Fruit fly (Drosophila melanogaster) whole organism, prepupa: ENCODE data around the gene Sar1.

Source experiments
- Blimp-1 ChIP-seq: fragments of 200-800 bp; sonication (Bioruptor generic); optimal IDR thresholded peaks from 3 replicates; lab custom pipeline; 2017; ENCODE audit warnings: missing biosample characterization, missing genetic modification characterization, mild to moderate bottlenecking, moderate library complexity, missing genetic modification reagents
- CG10631 ChIP-seq: fragments of 200-800 bp; sonication (Bioruptor generic); optimal IDR thresholded peaks from 2 replicates; lab custom pipeline; 2016; ENCODE audit warnings: missing biosample characterization, missing genetic modification characterization
- CG10669 ChIP-seq: fragments of 200-800 bp; sonication (Bioruptor generic); optimal IDR thresholded peaks from 3 replicates; lab custom pipeline; 2018; ENCODE audit warnings: missing biosample characterization, mild to moderate bottlenecking, missing genetic modification characterization, moderate library complexity
- CG15336 ChIP-seq: fragments of 200-800 bp; sonication (Bioruptor generic); IDR thresholded peaks from 2 replicates; pipeline ENCODE4 v1.3.6; 2022; ENCODE audit warnings: missing biosample characterization, missing genetic modification characterization
- CG3032 ChIP-seq: fragments of 200-800 bp; optimal IDR thresholded peaks from 2 replicates; lab custom pipeline; 2019; ENCODE audit warnings: missing biosample characterization, mild to moderate bottlenecking, missing genetic modification characterization, moderate library complexity
- CG31627 ChIP-seq: fragments of 200-800 bp; sonication (Bioruptor generic); optimal IDR thresholded peaks from 3 replicates; lab custom pipeline; 2016; ENCODE audit warnings: missing biosample characterization, missing genetic modification characterization
- CG32006 ChIP-seq: fragments of 200-800 bp; sonication (Bioruptor generic); optimal IDR thresholded peaks from 3 replicates; lab custom pipeline; 2017; ENCODE audit warnings: missing biosample characterization, mild to moderate bottlenecking, missing genetic modification characterization
- CG34406 ChIP-seq: fragments of 200-800 bp; sonication (Bioruptor generic); optimal IDR thresholded peaks from 3 replicates; lab custom pipeline; 2016; ENCODE audit warnings: missing biosample characterization, missing genetic modification characterization
- CG3919 ChIP-seq: fragments of 200-800 bp; sonication (Bioruptor generic); optimal IDR thresholded peaks from 3 replicates; lab custom pipeline; 2016; ENCODE audit warnings: missing biosample characterization, missing genetic modification characterization
- CG4318 ChIP-seq: fragments of 200-800 bp; sonication (Bioruptor generic); optimal IDR thresholded peaks from 3 replicates; lab custom pipeline; 2017; ENCODE audit warnings: missing biosample characterization, mild to moderate bottlenecking, missing genetic modification characterization
- CG6276 ChIP-seq: fragments of 200-800 bp; sonication (Bioruptor generic); optimal IDR thresholded peaks from 2 replicates; lab custom pipeline; 2017; ENCODE audit warnings: missing biosample characterization, mild to moderate bottlenecking, missing genetic modification characterization
- CG6792 ChIP-seq: fragments of 200-800 bp; sonication (Bioruptor generic); optimal IDR thresholded peaks from 3 replicates; lab custom pipeline; 2016; ENCODE audit warnings: missing biosample characterization, missing genetic modification characterization
- CG6808 ChIP-seq: fragments of 200-800 bp; sonication (Bioruptor generic); optimal IDR thresholded peaks from 3 replicates; lab custom pipeline; 2017; ENCODE audit warnings: missing biosample characterization, missing genetic modification characterization, mild to moderate bottlenecking, moderate library complexity, missing genetic modification reagents
- CG6854 ChIP-seq: fragments of 200-800 bp; sonication (Bioruptor generic); optimal IDR thresholded peaks from 2 replicates; lab custom pipeline; 2017; ENCODE audit warnings: missing biosample characterization, mild to moderate bottlenecking, missing genetic modification characterization
- CG7368 ChIP-seq: fragments of 200-800 bp; sonication (Bioruptor generic); optimal IDR thresholded peaks from 3 replicates; lab custom pipeline; 2016; ENCODE audit warnings: missing biosample characterization, missing genetic modification characterization
- CG8632 ChIP-seq: fragments of 200-800 bp; sonication (Bioruptor generic); optimal IDR thresholded peaks from 3 replicates; lab custom pipeline; 2016; ENCODE audit warnings: missing biosample characterization, missing genetic modification characterization
- Eip75B ChIP-seq: fragments of 200-800 bp; sonication (Bioruptor generic); optimal IDR thresholded peaks from 3 replicates; lab custom pipeline; 2016; ENCODE audit warnings: missing biosample characterization, missing genetic modification characterization
- Eip78C ChIP-seq: fragments of 200-800 bp; sonication (Bioruptor generic); peaks from one replicate; lab custom pipeline; 2016; ENCODE audit warnings: missing biosample characterization, missing genetic modification characterization
- Ets21C ChIP-seq: fragments of 200-800 bp; sonication (Bioruptor generic); optimal IDR thresholded peaks from 3 replicates; lab custom pipeline; 2016; ENCODE audit warnings: missing biosample characterization, missing genetic modification characterization
- Hr38 ChIP-seq: sonication (Bioruptor generic); optimal IDR thresholded peaks from 2 replicates; lab custom pipeline; 2016; ENCODE audit warnings: missing biosample characterization, missing genetic modification characterization
- Hr39 ChIP-seq: fragments of 200-800 bp; sonication (Bioruptor generic); optimal IDR thresholded peaks from 2 replicates; lab custom pipeline; 2016; ENCODE audit warnings: missing biosample characterization, missing genetic modification characterization
- Hr4 ChIP-seq: fragments of 200-800 bp; sonication (Bioruptor generic); optimal IDR thresholded peaks from 3 replicates; lab custom pipeline; 2016; ENCODE audit warnings: missing biosample characterization, missing genetic modification characterization
- Lpt ChIP-seq: fragments of 200-800 bp; sonication (Bioruptor generic); optimal IDR thresholded peaks from 3 replicates; lab custom pipeline; 2016; ENCODE audit warnings: missing biosample characterization, missing genetic modification characterization
- Met ChIP-seq: fragments of 200-800 bp; sonication (Bioruptor generic); optimal IDR thresholded peaks from 3 replicates; lab custom pipeline; 2016; ENCODE audit warnings: missing biosample characterization, missing genetic modification characterization
- OdsH ChIP-seq: fragments of 200-800 bp; sonication (Bioruptor generic); optimal IDR thresholded peaks from 3 replicates; lab custom pipeline; 2016; ENCODE audit warnings: missing biosample characterization, missing genetic modification characterization
- Smox ChIP-seq: fragments of 200-800 bp; sonication (Bioruptor generic); optimal IDR thresholded peaks from 3 replicates; lab custom pipeline; 2016; ENCODE audit warnings: missing biosample characterization, missing genetic modification characterization
- Sox102F ChIP-seq: fragments of 200-800 bp; sonication (Bioruptor generic); optimal IDR thresholded peaks from 2 replicates; lab custom pipeline; 2016; ENCODE audit warnings: missing biosample characterization, mild to moderate bottlenecking, missing genetic modification characterization
- Sox14 ChIP-seq: fragments of 200-800 bp; sonication (Bioruptor generic); optimal IDR thresholded peaks from 3 replicates; lab custom pipeline; 2016; ENCODE audit warnings: missing biosample characterization, missing genetic modification characterization
- Sox15 ChIP-seq: fragments of 200-800 bp; sonication (Bioruptor generic); optimal IDR thresholded peaks from 3 replicates; lab custom pipeline; 2016; ENCODE audit warnings: missing biosample characterization, missing genetic modification characterization
- achi ChIP-seq: fragments of 200-800 bp; sonication (Bioruptor generic); optimal IDR thresholded peaks from 3 replicates; lab custom pipeline; 2016; ENCODE audit warnings: missing biosample characterization, missing genetic modification characterization
- dsx ChIP-seq: fragments of 200-800 bp; optimal IDR thresholded peaks from 3 replicates; lab custom pipeline; 2019; ENCODE audit warnings: missing biosample characterization, mild to moderate bottlenecking, missing genetic modification characterization, moderate library complexity; ENCODE audit not compliant: poor library complexity, severe bottlenecking
- eg ChIP-seq: fragments of 200-800 bp; sonication (Bioruptor generic); IDR thresholded peaks from 3 replicates; pipeline ENCODE4 v1.3.6; 2022; ENCODE audit warnings: missing biosample characterization, missing genetic modification characterization
- esn ChIP-seq: fragments of 200-800 bp; sonication (Bioruptor generic); optimal IDR thresholded peaks from 2 replicates; lab custom pipeline; 2016; ENCODE audit warnings: missing biosample characterization, mild to moderate bottlenecking, missing genetic modification characterization, moderate library complexity
- fd59A ChIP-seq: fragments of 200-800 bp; sonication (Bioruptor generic); optimal IDR thresholded peaks from 2 replicates; lab custom pipeline; 2017; ENCODE audit warnings: missing biosample characterization, mild to moderate bottlenecking, missing genetic modification characterization, missing genetic modification reagents
- fd85E ChIP-seq: fragments of 200-800 bp; sonication (Bioruptor generic); optimal IDR thresholded peaks from 3 replicates; lab custom pipeline; 2016; ENCODE audit warnings: missing biosample characterization, missing genetic modification characterization
- fkh ChIP-seq: fragments of 200-800 bp; sonication (Bioruptor generic); optimal IDR thresholded peaks from 3 replicates; lab custom pipeline; 2017; ENCODE audit warnings: missing biosample characterization, mild to moderate bottlenecking, missing genetic modification characterization, moderate library complexity
- lz ChIP-seq: fragments of 200-800 bp; sonication (Bioruptor generic); optimal IDR thresholded peaks from 3 replicates; lab custom pipeline; 2016; ENCODE audit warnings: missing biosample characterization, missing genetic modification characterization
- net ChIP-seq: fragments of 200-800 bp; sonication (Bioruptor generic); optimal IDR thresholded peaks from 3 replicates; lab custom pipeline; 2016; ENCODE audit warnings: missing biosample characterization, missing genetic modification characterization
- pdm3 ChIP-seq: fragments of 200-800 bp; sonication (Bioruptor generic); optimal IDR thresholded peaks from 3 replicates; lab custom pipeline; 2016; ENCODE audit warnings: missing biosample characterization, missing genetic modification characterization
- salr ChIP-seq, 2 experiments: fragments of 200-800 bp; sonication (Bioruptor generic); optimal IDR thresholded peaks; 3 replicates each; lab custom pipeline; 2016 to 2018; ENCODE audit warnings: missing biosample characterization in 2 of 2, missing genetic modification characterization in 2 of 2, mild to moderate bottlenecking in 1 of 2
- ss ChIP-seq, 2 experiments: fragments of 200-800 bp; sonication (Bioruptor generic); optimal IDR thresholded peaks; 2 replicates in 1 of 2; 3 replicates in 1 of 2; lab custom pipeline; 2017 to 2018; ENCODE audit warnings: mild to moderate bottlenecking in 2 of 2, missing biosample characterization in 2 of 2, missing genetic modification characterization in 2 of 2, moderate library complexity in 1 of 2
- topi ChIP-seq: fragments of 200-800 bp; sonication (Bioruptor generic); optimal IDR thresholded peaks from 3 replicates; lab custom pipeline; 2016; ENCODE audit warnings: missing biosample characterization, missing genetic modification characterization

Gene Sar1

dm6 chr3R:22330512-22331119, 25.9 kb upstream of the Sar1 start, which contains the start of gene CG33721:
TSS of gene CG33721 (plus strand) at chr3R:22331069.
- TF ChIP-seq fd85E (GFP tag; lab: Kevin White, UChicago), result no peak
- no peak for TF ChIP-seq Sox14
- TF ChIP-seq CG3919 (GFP tag; lab: Kevin White, UChicago), result no peak
- TF ChIP-seq Eip78C, result peak; percentile 1

- TF ChIP-seq Sox102F (no peak), dsx (GFP tag; lab: Kevin White, UChicago) (no peak), CG6808 (GFP tag; lab: Kevin White, UChicago) (no peak), Eip75B (GFP tag; lab: Kevin White, UChicago) (no peak), CG7368 (GFP tag; lab: Kevin White, UChicago) (no peak), CG6276 (GFP tag; lab: Kevin White, UChicago) (no peak), ss (GFP tag; optimal IDR thresholded peaks at IDR 0.05; lab: Kevin White, UChicago) (no peak), pdm3 (GFP tag; lab: Kevin White, UChicago) (no peak)
These were observed 24.8 kb upstream of the Sar1 start, which contains the start of gene CG13862 for dm6 chr3R:22331691-22332090. TSS of gene CG13862 (plus strand) at chr3R:22331991.

dm6 chr3R:22334050-22334449, 22.4 kb upstream of the Sar1 start, which contains the start of gene CG5391:
TSS of gene CG5391 (minus strand) at chr3R:22334150.
- TF ChIP-seq Met (GFP tag; lab: Kevin White, UChicago) (no peak), lz (GFP tag; lab: Kevin White, UChicago) (no peak), CG31627 (GFP tag; lab: Kevin White, UChicago) (no peak), Ets21C (no peak), Hr4 (GFP tag; lab: Kevin White, UChicago) (no peak), CG7368 (GFP tag; lab: Kevin White, UChicago) (no peak), esn (GFP tag; lab: Kevin White, UChicago) (no peak), CG32006 (no peak), fkh (GFP tag; lab: Kevin White, UChicago) (no peak), CG10669 (GFP tag; lab: Kevin White, UChicago) (no peak), net (GFP tag; lab: Kevin White, UChicago) (no peak), CG15336 (no peak), Eip75B (GFP tag; lab: Kevin White, UChicago) (no peak), OdsH (GFP tag; lab: Kevin White, UChicago) (no peak), CG10631 (GFP tag; lab: Kevin White, UChicago) (no peak)

dm6 chr3R:22339510-22339909, 17.0 kb upstream of the Sar1 start:
- TF ChIP-seq Ets21C (peak; percentile 39), fkh (GFP tag; lab: Kevin White, UChicago) (no peak), lz (GFP tag; lab: Kevin White, UChicago) (peak; percentile 61), CG15336 (peak; percentile 29; the same call in 1 of the 2 replicates), eg (GFP tag; lab: Robert Waterston, UW) (peak; percentile 56; the same call in 2 of the 3 replicates), topi (GFP tag; lab: Kevin White, UChicago) (peak; percentile 68), achi (GFP tag; lab: Kevin White, UChicago) (peak; percentile 62), CG6854 (GFP tag; lab: Kevin White, UChicago) (peak; percentile 11), CG6792 (GFP tag; lab: Kevin White, UChicago) (peak; percentile 63), Sox15 (peak; percentile 54), CG3032 (tag; lab: Kevin White, UChicago) (no peak), dsx (GFP tag; lab: Kevin White, UChicago) (peak; percentile 68), fd59A (GFP tag; lab: Kevin White, UChicago) (peak; percentile 71), fd85E (GFP tag; lab: Kevin White, UChicago) (peak; percentile 5), Eip75B (GFP tag; lab: Kevin White, UChicago) (peak; percentile 68), Lpt (GFP tag; lab: Kevin White, UChicago) (peak; percentile 26), CG32006 (peak; percentile 56), CG8632 (peak; percentile 48), CG6808 (GFP tag; lab: Kevin White, UChicago) (peak; percentile 63), Hr4 (GFP tag; lab: Kevin White, UChicago) (peak; percentile 48), Hr39 (GFP tag; lab: Kevin White, UChicago) (peak; percentile 62), CG34406 (peak; percentile 56), ss (GFP tag; optimal IDR thresholded peaks at IDR 0.05; lab: Kevin White, UChicago) (peak in 1 of 2 experiments; percentile 70), CG4318 (no peak), Hr38 (GFP tag; lab: Kevin White, UChicago) (no peak), salr (GFP tag; optimal IDR thresholded peaks at IDR 0.05; lab: Kevin White, UChicago) (peak; percentile 29 to 65), CG6276 (GFP tag; lab: Kevin White, UChicago) (peak; percentile 27), Smox (peak; percentile 59), CG10631 (GFP tag; lab: Kevin White, UChicago) (peak; percentile 66), Blimp-1 (no peak), OdsH (GFP tag; lab: Kevin White, UChicago) (peak; percentile 64)
